Worm (Caenorhabditis elegans): ENCODE results near the gene sqv-3.
A peak's percentile ranks its signal among the peaks of the same experiment; 100 is the strongest.

The sqv-3 gene

ce11 chrIII:9782011-9782436 lies 1.9 kb upstream of the sqv-3 start, which contains the start of gene vha-2:
TSS of gene vha-2 (plus strand) at chrIII:9782164.
- TF ChIP-seq drap-1 (GFP tag; optimal IDR thresholded peaks at IDR 0.05) (no peak), ceh-83 (GFP tag; optimal IDR thresholded peaks at IDR 0.05) (no peak), nhr-2 (tag; optimal IDR thresholded peaks at IDR 0.05) (no peak), pha-4 (tag; optimal IDR thresholded peaks at IDR 0.05) (no peak), ztf-11 (tag; optimal IDR thresholded peaks at IDR 0.05) (no peak), lsy-2 (tag; optimal IDR thresholded peaks at IDR 0.05) (no peak), mep-1 (tag; optimal IDR thresholded peaks at IDR 0.05) (no peak), hlh-1 (tag; optimal IDR thresholded peaks at IDR 0.05) (no peak), nhr-12 (tag; optimal IDR thresholded peaks at IDR 0.05) (no peak), lin-13 (tag; optimal IDR thresholded peaks at IDR 0.05) (no peak), ham-2 (GFP tag; optimal IDR thresholded peaks at IDR 0.05) (no peak), flh-1 (GFP tag; optimal IDR thresholded peaks at IDR 0.05) (no peak), zip-8 (tag; optimal IDR thresholded peaks at IDR 0.05) (no peak), M03D4.4 (tag; optimal IDR thresholded peaks at IDR 0.05) (no peak), nhr-28 (tag; optimal IDR thresholded peaks at IDR 0.05) (no peak), mab-5 (tag; optimal IDR thresholded peaks at IDR 0.05) (no peak), elt-1 (tag; optimal IDR thresholded peaks at IDR 0.05; ENCODE audit: borderline replicate concordance, insufficient read depth) (no peak), blmp-1 (tag; optimal IDR thresholded peaks at IDR 0.05) (no peak), tbx-8 (GFP tag; optimal IDR thresholded peaks at IDR 0.05) (no peak), ceh-43 (GFP tag; optimal IDR thresholded peaks at IDR 0.05) (no peak)

DNA sequence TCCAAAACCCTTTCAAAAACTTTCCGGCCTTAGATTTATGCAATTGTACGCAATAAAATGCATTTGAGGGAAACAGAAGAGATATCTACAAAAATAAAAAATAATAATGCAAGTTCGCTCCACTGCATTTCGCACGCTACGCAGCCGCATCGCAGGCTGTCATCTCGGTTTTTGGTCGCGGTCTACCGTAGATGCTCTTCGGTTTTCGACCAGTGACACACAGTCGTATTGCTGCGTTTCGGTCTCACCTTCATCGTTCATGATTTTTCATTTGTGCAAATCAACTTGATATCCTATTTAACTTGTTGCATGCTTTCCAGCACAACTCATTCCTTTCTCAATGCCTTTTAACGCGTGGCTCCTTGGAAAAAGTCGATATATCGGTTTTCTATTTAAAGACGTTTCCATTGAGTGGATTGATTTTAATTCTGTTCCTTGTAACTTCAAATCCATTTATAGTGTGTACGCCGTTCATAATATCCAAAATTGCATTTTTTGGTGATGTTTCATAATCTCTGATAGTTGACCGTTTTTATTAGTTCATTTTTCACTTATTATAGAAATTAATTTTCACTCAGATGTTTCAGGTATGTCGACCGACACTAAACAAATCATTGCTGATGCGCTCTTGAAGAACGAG lies 631 bp upstream of the sqv-3 start, which contains the start of gene vha-1:
Gene vha-1, plus strand, starts transcription at position 590 of the 640 bp plus-strand sequence.
- TF ChIP-seq ceh-43 (GFP tag; optimal IDR thresholded peaks at IDR 0.05) (no peak), M03D4.4 (tag; optimal IDR thresholded peaks at IDR 0.05) (peak; percentile 34), lin-32 (GFP tag; optimal IDR thresholded peaks at IDR 0.05) (no peak), lsy-2 (tag; optimal IDR thresholded peaks at IDR 0.05) (peak; percentile 91), unc-120 (tag; optimal IDR thresholded peaks at IDR 0.05; ENCODE audit: poor library complexity, severe bottlenecking) (peak; percentile 82), unc-62 (GFP tag; optimal IDR thresholded peaks at IDR 0.05) (peak; percentile 60), nhr-28 (tag; optimal IDR thresholded peaks at IDR 0.05) (no peak), sem-2 (GFP tag; optimal IDR thresholded peaks at IDR 0.05) (no peak), unc-39 (tag; optimal IDR thresholded peaks at IDR 0.05) (no peak), blmp-1 (tag; optimal IDR thresholded peaks at IDR 0.05) (no peak), ceh-39 (tag; optimal IDR thresholded peaks at IDR 0.05) (peak; percentile 86), nhr-237 (tag; optimal IDR thresholded peaks at IDR 0.05) (peak; percentile 81), lin-13 (tag; optimal IDR thresholded peaks at IDR 0.05) (peak; percentile 85), ces-1 (GFP tag; optimal IDR thresholded peaks at IDR 0.05) (peak; percentile 45), pha-4 (tag; optimal IDR thresholded peaks at IDR 0.05) (peak; percentile 89), elt-1 (tag; optimal IDR thresholded peaks at IDR 0.05; ENCODE audit: borderline replicate concordance, insufficient read depth) (no peak), cnd-1 (tag; optimal IDR thresholded peaks at IDR 0.05) (no peak), zip-8 (tag; optimal IDR thresholded peaks at IDR 0.05) (no peak), flh-1 (GFP tag; optimal IDR thresholded peaks at IDR 0.05) (no peak), bed-3 (GFP tag; optimal IDR thresholded peaks at IDR 0.05) (no peak), nhr-2 (tag; optimal IDR thresholded peaks at IDR 0.05) (no peak), ham-2 (GFP tag; optimal IDR thresholded peaks at IDR 0.05) (no peak), nhr-76 (tag; optimal IDR thresholded peaks at IDR 0.05) (no peak), mls-2 (tag; optimal IDR thresholded peaks at IDR 0.05) (no peak), ztf-11 (tag; optimal IDR thresholded peaks at IDR 0.05) (no peak), snpc-4 (tag; optimal IDR thresholded peaks at IDR 0.05) (no peak), tbx-8 (GFP tag; optimal IDR thresholded peaks at IDR 0.05) (no peak), drap-1 (GFP tag; optimal IDR thresholded peaks at IDR 0.05) (peak; percentile 17), ceh-83 (GFP tag; optimal IDR thresholded peaks at IDR 0.05) (no peak), nhr-12 (tag; optimal IDR thresholded peaks at IDR 0.05) (no peak), mab-5 (tag; optimal IDR thresholded peaks at IDR 0.05) (no peak), hlh-1 (tag; optimal IDR thresholded peaks at IDR 0.05) (peak; percentile 32), elt-3 (tag; optimal IDR thresholded peaks at IDR 0.05) (no peak), mep-1 (tag; optimal IDR thresholded peaks at IDR 0.05) (peak; percentile 94), sptf-1 (tag; optimal IDR thresholded peaks at IDR 0.05) (no peak)

- TF ChIP-seq nhr-237 (tag; optimal IDR thresholded peaks at IDR 0.05) (no peak), nhr-28 (tag; optimal IDR thresholded peaks at IDR 0.05) (no peak), unc-39 (tag; optimal IDR thresholded peaks at IDR 0.05) (no peak), nhr-76 (tag; optimal IDR thresholded peaks at IDR 0.05) (no peak), ztf-11 (tag; optimal IDR thresholded peaks at IDR 0.05) (no peak), zip-8 (tag; optimal IDR thresholded peaks at IDR 0.05) (no peak), lsy-2 (tag; optimal IDR thresholded peaks at IDR 0.05) (no peak), blmp-1 (tag; optimal IDR thresholded peaks at IDR 0.05) (no peak), mab-5 (tag; optimal IDR thresholded peaks at IDR 0.05) (no peak), lin-13 (tag; optimal IDR thresholded peaks at IDR 0.05) (no peak), ceh-39 (tag; optimal IDR thresholded peaks at IDR 0.05) (no peak), mls-2 (tag; optimal IDR thresholded peaks at IDR 0.05) (no peak), M03D4.4 (tag; optimal IDR thresholded peaks at IDR 0.05) (no peak), hlh-1 (tag; optimal IDR thresholded peaks at IDR 0.05) (no peak), lin-32 (GFP tag; optimal IDR thresholded peaks at IDR 0.05) (no peak), snpc-4 (tag; optimal IDR thresholded peaks at IDR 0.05) (no peak), drap-1 (GFP tag; optimal IDR thresholded peaks at IDR 0.05) (no peak)
Observed at ce11 chrIII:9779080-9779479, 1.1 kb downstream of the sqv-3 start.

Data from whole organism, mixed stage, embryonic.